Worm (Caenorhabditis elegans) whole organism, mixed stage, embryonic: ENCODE measurements around the gene srr-1.

Experiments
- M03D4.4 ChIP-seq: sonication (generic microtip); optimal IDR thresholded peaks from 2 replicates; lab custom pipeline; 2017; ENCODE audit warnings: mild to moderate bottlenecking, missing genetic modification characterization, missing compliant biosample characterization
- bed-3 ChIP-seq: fragments of 200-800 bp; sonication (Bioruptor generic); optimal IDR thresholded peaks from 3 replicates; lab custom pipeline; 2018; ENCODE audit warnings: mild to moderate bottlenecking, missing genetic modification characterization, moderate library complexity, missing compliant biosample characterization
- blmp-1 ChIP-seq: fragments of 150-350 bp; optimal IDR thresholded peaks from 2 replicates; lab custom pipeline; 2014; ENCODE audit warnings: missing biosample characterization, missing genetic modification characterization
- ceh-39 ChIP-seq: fragments of 150-350 bp; optimal IDR thresholded peaks from 2 replicates; lab custom pipeline; 2014; ENCODE audit warnings: missing biosample characterization, missing genetic modification characterization
- ceh-43 ChIP-seq: fragments of 200-800 bp; sonication (Bioruptor generic); optimal IDR thresholded peaks from 2 replicates; lab custom pipeline; 2018; ENCODE audit warnings: mild to moderate bottlenecking, missing genetic modification characterization, moderate library complexity, missing compliant biosample characterization
- ceh-83 ChIP-seq: fragments of 200-800 bp; sonication (Bioruptor generic); optimal IDR thresholded peaks from 2 replicates; lab custom pipeline; 2018; ENCODE audit warnings: mild to moderate bottlenecking, missing genetic modification characterization, missing compliant biosample characterization
- ces-1 ChIP-seq: fragments of 150-350 bp; optimal IDR thresholded peaks from 2 replicates; lab custom pipeline; 2014; ENCODE audit warnings: missing biosample characterization, missing genetic modification reagents, missing genetic modification characterization
- cnd-1 ChIP-seq: fragments of 200-800 bp; sonication (Bioruptor generic); optimal IDR thresholded peaks from 2 replicates; lab custom pipeline; 2018; ENCODE audit warnings: mild to moderate bottlenecking, missing genetic modification characterization, missing compliant biosample characterization
- drap-1 ChIP-seq: fragments of 200-800 bp; sonication (Bioruptor generic); optimal IDR thresholded peaks from 3 replicates; lab custom pipeline; 2018; ENCODE audit warnings: mild to moderate bottlenecking, missing genetic modification characterization, missing compliant biosample characterization
- elt-1 ChIP-seq: sonication (generic microtip); optimal IDR thresholded peaks from 2 replicates; lab custom pipeline; 2017; ENCODE audit warnings: missing genetic modification characterization, mild to moderate bottlenecking, missing compliant biosample characterization, antibody characterized with exemption, moderate library complexity, borderline replicate concordance; ENCODE audit not compliant: insufficient read depth
- elt-3 ChIP-seq: fragments of 150-350 bp; optimal IDR thresholded peaks from 2 replicates; lab custom pipeline; 2014; ENCODE audit warnings: missing biosample characterization, missing genetic modification characterization
- flh-1 ChIP-seq: fragments of 200-800 bp; sonication (Bioruptor generic); optimal IDR thresholded peaks from 2 replicates; lab custom pipeline; 2018; ENCODE audit warnings: mild to moderate bottlenecking, missing genetic modification characterization, moderate library complexity, missing compliant biosample characterization
- ham-2 ChIP-seq: fragments of 200-800 bp; sonication (Bioruptor generic); optimal IDR thresholded peaks from 2 replicates; lab custom pipeline; 2018; ENCODE audit warnings: mild to moderate bottlenecking, missing genetic modification characterization, missing compliant biosample characterization
- hlh-1 ChIP-seq: fragments of 150-350 bp; optimal IDR thresholded peaks from 2 replicates; lab custom pipeline; 2014; ENCODE audit warnings: missing biosample characterization, missing genetic modification reagents, missing genetic modification characterization
- lin-13 ChIP-seq: fragments of 150-350 bp; optimal IDR thresholded peaks from 2 replicates; lab custom pipeline; 2014; ENCODE audit warnings: missing biosample characterization, missing genetic modification characterization
- lin-32 ChIP-seq: fragments of 200-800 bp; sonication (Bioruptor generic); optimal IDR thresholded peaks from 2 replicates; lab custom pipeline; 2018; ENCODE audit warnings: mild to moderate bottlenecking, missing genetic modification characterization, missing compliant biosample characterization
- lsy-2 ChIP-seq: fragments of 150-350 bp; optimal IDR thresholded peaks from 2 replicates; lab custom pipeline; 2014; ENCODE audit warnings: missing biosample characterization, missing genetic modification characterization
- mab-5 ChIP-seq: fragments of 150-350 bp; optimal IDR thresholded peaks from 2 replicates; lab custom pipeline; 2014; ENCODE audit warnings: missing biosample characterization, missing genetic modification characterization
- mep-1 ChIP-seq: fragments of 150-350 bp; optimal IDR thresholded peaks from 2 replicates; lab custom pipeline; 2017; ENCODE audit warnings: missing biosample characterization, missing genetic modification reagents, missing genetic modification characterization, inconsistent platforms
- mls-2 ChIP-seq: sonication (generic microtip); optimal IDR thresholded peaks from 2 replicates; lab custom pipeline; 2016; ENCODE audit warnings: mild to moderate bottlenecking, missing genetic modification characterization, moderate library complexity, missing compliant biosample characterization
- nhr-237 ChIP-seq: fragments of 150-350 bp; optimal IDR thresholded peaks from 2 replicates; lab custom pipeline; 2014; ENCODE audit warnings: missing biosample characterization, missing genetic modification characterization
- nhr-28 ChIP-seq: fragments of 150-350 bp; optimal IDR thresholded peaks from 2 replicates; lab custom pipeline; 2014; ENCODE audit warnings: missing biosample characterization, missing genetic modification characterization
- nhr-76 ChIP-seq: sonication (generic microtip); optimal IDR thresholded peaks from 2 replicates; lab custom pipeline; 2017; ENCODE audit warnings: missing biosample characterization, missing genetic modification characterization
- pha-4 ChIP-seq: fragments of 150-350 bp; optimal IDR thresholded peaks from 2 replicates; lab custom pipeline; 2018; ENCODE audit warnings: missing biosample characterization, missing genetic modification reagents, missing genetic modification characterization
- sem-2 ChIP-seq: fragments of 200-800 bp; sonication (Bioruptor generic); optimal IDR thresholded peaks from 2 replicates; lab custom pipeline; 2018; ENCODE audit warnings: mild to moderate bottlenecking, missing genetic modification characterization, missing compliant biosample characterization
- snpc-4 ChIP-seq: fragments of 150-350 bp; optimal IDR thresholded peaks from 2 replicates; lab custom pipeline; 2014; ENCODE audit warnings: missing biosample characterization, missing genetic modification characterization
- sptf-1 ChIP-seq: sonication (generic microtip); optimal IDR thresholded peaks from 2 replicates; lab custom pipeline; 2017; ENCODE audit warnings: mild to moderate bottlenecking, missing genetic modification characterization, moderate library complexity, missing compliant biosample characterization
- tbx-8 ChIP-seq: fragments of 200-800 bp; sonication (Bioruptor generic); optimal IDR thresholded peaks from 2 replicates; lab custom pipeline; 2018; ENCODE audit warnings: mild to moderate bottlenecking, missing genetic modification characterization, moderate library complexity, missing compliant biosample characterization
- unc-120 ChIP-seq: sonication (generic microtip); optimal IDR thresholded peaks from 2 replicates; lab custom pipeline; 2017; ENCODE audit warnings: missing genetic modification characterization, missing compliant biosample characterization; ENCODE audit not compliant: poor library complexity, severe bottlenecking
- unc-39 ChIP-seq: fragments of 150-350 bp; optimal IDR thresholded peaks from 2 replicates; lab custom pipeline; 2014; ENCODE audit warnings: missing biosample characterization, missing genetic modification characterization
- zip-8 ChIP-seq: fragments of 150-350 bp; optimal IDR thresholded peaks from 2 replicates; lab custom pipeline; 2014; ENCODE audit warnings: missing biosample characterization, missing genetic modification characterization
- ztf-11 ChIP-seq: fragments of 150-350 bp; optimal IDR thresholded peaks from 2 replicates; lab custom pipeline; 2014; ENCODE audit warnings: missing biosample characterization, missing genetic modification characterization

Gene srr-1

ce11 chrV:13070278-13070677 lies 16.7 kb upstream of the srr-1 start:
- no peak for TF ChIP-seq elt-1
- no peak for TF ChIP-seq mls-2
- no peak for TF ChIP-seq lin-32 (GFP tag; lab: Kevin White, UChicago)
- TF ChIP-seq pha-4 (tag; lab: Kevin White, UChicago): no peak
- TF ChIP-seq, all 35 proteins: peak for 0

- no peak for TF ChIP-seq sptf-1 (tag; lab: Kevin White, UChicago)
- no peak for TF ChIP-seq hlh-1
- TF ChIP-seq ztf-11: no peak
- TF ChIP-seq bed-3: no peak
- TF ChIP-seq pha-4 (tag; lab: Kevin White, UChicago): no peak
- TF ChIP-seq M03D4.4: no peak
- TF ChIP-seq lin-13 (tag; lab: Kevin White, UChicago): no peak
- TF ChIP-seq zip-8 (tag; lab: Kevin White, UChicago): no peak
- no peak for TF ChIP-seq ces-1 (GFP tag; lab: Kevin White, UChicago)
Observed at ce11 chrV:13064164-13064563, 10.6 kb upstream of the srr-1 start.

- TF ChIP-seq cnd-1 (tag; lab: Kevin White, UChicago) (no peak), elt-3 (no peak), tbx-8 (GFP tag; lab: Kevin White, UChicago) (no peak), flh-1 (no peak), snpc-4 (no peak), lin-13 (tag; lab: Kevin White, UChicago) (no peak), bed-3 (no peak), hlh-1 (no peak), ces-1 (GFP tag; lab: Kevin White, UChicago) (no peak)
Observed at ce11 chrV:13063402-13063801, 9.9 kb upstream of the srr-1 start.

ce11 chrV:13061836-13062235 lies 8.3 kb upstream of the srr-1 start, which contains the start of gene F42E8.1:
TSS of gene F42E8.1 (plus strand) at chrV:13062136.
- TF ChIP-seq ham-2 (GFP tag; lab: Kevin White, UChicago): no peak
- no peak for TF ChIP-seq tbx-8 (GFP tag; lab: Kevin White, UChicago)
- TF ChIP-seq elt-1: no peak
- TF ChIP-seq nhr-28 (tag; lab: Kevin White, UChicago): no peak
- no peak for TF ChIP-seq sem-2 (GFP tag; lab: Kevin White, UChicago)
- no peak for TF ChIP-seq mls-2
- no peak for TF ChIP-seq unc-39 (tag; lab: Kevin White, UChicago)
- TF ChIP-seq bed-3: no peak
- no peak for TF ChIP-seq nhr-76 (tag; lab: Kevin White, UChicago)
- no peak for TF ChIP-seq cnd-1 (tag; lab: Kevin White, UChicago)
- TF ChIP-seq lsy-2 (tag; lab: Kevin White, UChicago): no peak
- no peak for TF ChIP-seq ceh-43
- no peak for TF ChIP-seq nhr-237 (tag; lab: Kevin White, UChicago)
- TF ChIP-seq mep-1: no peak
- TF ChIP-seq drap-1 (GFP tag; lab: Kevin White, UChicago): no peak
- no peak for TF ChIP-seq sptf-1 (tag; lab: Kevin White, UChicago)
- TF ChIP-seq ztf-11: no peak
- no peak for TF ChIP-seq ceh-39 (tag; lab: Kevin White, UChicago)

ce11 chrV:13049149-13049610 lies 4.4 kb downstream of the srr-1 start, which contains the start of gene W07G4.8:
TSS of gene W07G4.8 (minus strand) at chrV:13049560.
- TF ChIP-seq sptf-1 (tag; lab: Kevin White, UChicago) (no peak), lin-32 (GFP tag; lab: Kevin White, UChicago) (no peak), ham-2 (GFP tag; lab: Kevin White, UChicago) (no peak), ceh-83 (GFP tag; lab: Kevin White, UChicago) (no peak), nhr-76 (tag; lab: Kevin White, UChicago) (no peak), cnd-1 (tag; lab: Kevin White, UChicago) (no peak), mep-1 (no peak), ztf-11 (no peak), lin-13 (tag; lab: Kevin White, UChicago) (no peak), mab-5 (no peak), ceh-39 (tag; lab: Kevin White, UChicago) (no peak), hlh-1 (no peak), blmp-1 (no peak), mls-2 (no peak), zip-8 (tag; lab: Kevin White, UChicago) (no peak), bed-3 (no peak), unc-120 (tag; lab: Kevin White, UChicago) (no peak), M03D4.4 (no peak), lsy-2 (tag; lab: Kevin White, UChicago) (no peak), elt-1 (no peak)
- TF ChIP-seq, all 35 proteins: peak for 0
